Fruit fly (Drosophila melanogaster) whole organism, embryonic: ENCODE results near the gene Pdcd4.

Experiments used
- Adf1 ChIP-seq: fragments of 200-800 bp; sonication (Bioruptor generic); IDR thresholded peaks from 2 replicates; pipeline ENCODE4 v1.3.6; 2022; ENCODE audit warnings: missing biosample characterization, missing genetic modification characterization
- Atf-2 ChIP-seq: fragments of 200-800 bp; sonication (Bioruptor generic); optimal IDR thresholded peaks from 2 replicates; lab custom pipeline; 2016; ENCODE audit warnings: missing biosample characterization, missing genetic modification characterization
- Atf6 ChIP-seq: fragments of 200-800 bp; sonication (Bioruptor generic); IDR thresholded peaks from 2 replicates; pipeline ENCODE4 v1.3.6; 2022; ENCODE audit warnings: missing biosample characterization, missing genetic modification characterization
- CG11723 ChIP-seq: fragments of 200-800 bp; sonication (Bioruptor generic); optimal IDR thresholded peaks from 2 replicates; lab custom pipeline; 2017; ENCODE audit warnings: missing biosample characterization, mild to moderate bottlenecking, missing genetic modification characterization
- CG14014 ChIP-seq: fragments of 200-800 bp; sonication (Bioruptor generic); IDR thresholded peaks from 2 replicates; pipeline ENCODE4 v1.3.6; 2022; ENCODE audit warnings: missing biosample characterization, missing genetic modification characterization
- CG14860 ChIP-seq: fragments of 200-800 bp; sonication (Bioruptor generic); IDR thresholded peaks from 3 replicates; pipeline ENCODE4 v1.3.6; 2022; ENCODE audit warnings: missing biosample characterization, missing genetic modification characterization; ENCODE audit not compliant: partially characterized antibody
- CG15514 ChIP-seq: fragments of 200-800 bp; sonication (Bioruptor generic); optimal IDR thresholded peaks from 3 replicates; lab custom pipeline; 2017; ENCODE audit warnings: missing biosample characterization, missing genetic modification characterization, mild to moderate bottlenecking, moderate library complexity, missing genetic modification reagents
- CG1603 ChIP-seq: fragments of 200-800 bp; sonication (Bioruptor generic); optimal IDR thresholded peaks from 2 replicates; lab custom pipeline; 2019; ENCODE audit warnings: missing biosample characterization, mild to moderate bottlenecking, missing genetic modification characterization, moderate library complexity
- CG17385 ChIP-seq: fragments of 200-800 bp; sonication (Bioruptor generic); optimal IDR thresholded peaks from 3 replicates; lab custom pipeline; 2018; ENCODE audit warnings: missing biosample characterization, mild to moderate bottlenecking, missing genetic modification characterization
- CG2678 ChIP-seq: fragments of 200-800 bp; sonication (Bioruptor generic); optimal IDR thresholded peaks from 3 replicates; lab custom pipeline; 2019; ENCODE audit warnings: missing biosample characterization, mild to moderate bottlenecking, missing genetic modification characterization, moderate library complexity
- CG3281 ChIP-seq: fragments of 200-800 bp; sonication (Bioruptor generic); optimal IDR thresholded peaks from 3 replicates; lab custom pipeline; 2017; ENCODE audit warnings: missing biosample characterization, mild to moderate bottlenecking, missing genetic modification characterization
- CG34422 ChIP-seq: fragments of 200-800 bp; sonication (Bioruptor generic); IDR thresholded peaks from 3 replicates; pipeline ENCODE4 v1.3.6; 2022; ENCODE audit warnings: missing biosample characterization, missing genetic modification characterization
- CG3995 ChIP-seq: fragments of 200-800 bp; sonication (Bioruptor generic); optimal IDR thresholded peaks from 3 replicates; lab custom pipeline; 2016; ENCODE audit warnings: missing biosample characterization, missing genetic modification characterization
- CG4360 ChIP-seq: fragments of 200-800 bp; sonication (Bioruptor generic); IDR thresholded peaks from 2 replicates; pipeline ENCODE4 v1.3.6; 2022; ENCODE audit warnings: missing biosample characterization, missing genetic modification characterization
- CG4730 ChIP-seq: fragments of 200-800 bp; sonication (Bioruptor generic); IDR thresholded peaks from 2 replicates; pipeline ENCODE4 v1.3.6; 2022; ENCODE audit warnings: missing biosample characterization, missing genetic modification characterization
- CrebB ChIP-seq: fragments of 200-800 bp; sonication (Bioruptor generic); optimal IDR thresholded peaks from 3 replicates; lab custom pipeline; 2018; ENCODE audit warnings: missing biosample characterization, mild to moderate bottlenecking, missing genetic modification characterization
- D19A ChIP-seq: fragments of 200-800 bp; optimal IDR thresholded peaks from 3 replicates; lab custom pipeline; 2019; ENCODE audit warnings: missing biosample characterization, mild to moderate bottlenecking, missing genetic modification characterization, moderate library complexity
- Dbx ChIP-seq: fragments of 200-800 bp; sonication (Bioruptor generic); IDR thresholded peaks from 3 replicates; pipeline ENCODE4 v1.3.6; 2022; ENCODE audit warnings: missing biosample characterization, missing genetic modification characterization
- Dll ChIP-seq: fragments of 200-800 bp; sonication (Bioruptor generic); IDR thresholded peaks from 4 replicates; pipeline ENCODE4 v1.3.6; 2022; ENCODE audit warnings: missing biosample characterization, missing genetic modification characterization; ENCODE audit not compliant: partially characterized antibody
- Ets97D ChIP-seq: fragments of 200-800 bp; sonication (Bioruptor generic); optimal IDR thresholded peaks from 3 replicates; lab custom pipeline; 2016; ENCODE audit warnings: missing biosample characterization, missing genetic modification characterization
- HLH4C ChIP-seq: fragments of 200-800 bp; sonication (Bioruptor generic); IDR thresholded peaks from 3 replicates; pipeline ENCODE4 v1.3.6; 2022; ENCODE audit warnings: missing biosample characterization, missing genetic modification characterization; ENCODE audit not compliant: partially characterized antibody
- Oaz ChIP-seq: fragments of 200-800 bp; sonication (Bioruptor generic); IDR thresholded peaks from 2 replicates; pipeline ENCODE4 v1.3.6; 2022; ENCODE audit warnings: missing biosample characterization, missing genetic modification characterization
- ac ChIP-seq: fragments of 200-800 bp; sonication (Bioruptor generic); optimal IDR thresholded peaks from 3 replicates; lab custom pipeline; 2017; ENCODE audit warnings: missing biosample characterization, mild to moderate bottlenecking, missing genetic modification characterization
- ase ChIP-seq: fragments of 200-800 bp; sonication (Bioruptor generic); IDR thresholded peaks from 3 replicates; pipeline ENCODE4 v1.3.6; 2022; ENCODE audit warnings: missing biosample characterization, missing genetic modification characterization
- bab2 ChIP-seq: fragments of 200-800 bp; sonication (Bioruptor generic); optimal IDR thresholded peaks from 2 replicates; lab custom pipeline; 2016; ENCODE audit warnings: missing biosample characterization, missing genetic modification characterization
- bowl ChIP-seq: fragments of 200-800 bp; sonication (Bioruptor generic); IDR thresholded peaks from 2 replicates; pipeline ENCODE4 v1.3.6; 2022; ENCODE audit warnings: missing biosample characterization, missing genetic modification characterization
- chn ChIP-seq: fragments of 200-800 bp; sonication (Bioruptor generic); optimal IDR thresholded peaks from 2 replicates; lab custom pipeline; 2016; ENCODE audit warnings: missing biosample characterization, missing genetic modification characterization
- cwo ChIP-seq: fragments of 200-800 bp; sonication (Bioruptor generic); optimal IDR thresholded peaks from 3 replicates; lab custom pipeline; 2017; ENCODE audit warnings: missing biosample characterization, missing genetic modification characterization, mild to moderate bottlenecking, moderate library complexity, missing genetic modification reagents
- dmrt11E ChIP-seq: fragments of 200-800 bp; sonication (Bioruptor generic); optimal IDR thresholded peaks from 3 replicates; lab custom pipeline; 2018; ENCODE audit warnings: missing biosample characterization, mild to moderate bottlenecking, missing genetic modification characterization, moderate library complexity
- fd102C ChIP-seq: fragments of 200-800 bp; sonication (Bioruptor generic); optimal IDR thresholded peaks from 2 replicates; lab custom pipeline; 2018; ENCODE audit warnings: missing biosample characterization, mild to moderate bottlenecking, missing genetic modification characterization, moderate library complexity
- gsb ChIP-seq: fragments of 200-800 bp; sonication (Bioruptor generic); IDR thresholded peaks from 2 replicates; pipeline ENCODE4 v1.3.6; 2022; ENCODE audit warnings: missing biosample characterization, missing genetic modification characterization
- hbn ChIP-seq: fragments of 200-800 bp; sonication (Bioruptor generic); IDR thresholded peaks from 2 replicates; pipeline ENCODE4 v1.3.6; 2022; ENCODE audit warnings: missing biosample characterization, missing genetic modification characterization; ENCODE audit not compliant: partially characterized antibody
- ind ChIP-seq: fragments of 200-800 bp; sonication (Bioruptor generic); optimal IDR thresholded peaks from 3 replicates; lab custom pipeline; 2016; ENCODE audit warnings: missing biosample characterization, missing genetic modification characterization
- jing ChIP-seq: fragments of 200-800 bp; sonication (Bioruptor generic); optimal IDR thresholded peaks from 2 replicates; lab custom pipeline; 2018; ENCODE audit warnings: missing biosample characterization, mild to moderate bottlenecking, missing genetic modification characterization
- jumu ChIP-seq: fragments of 200-800 bp; sonication (Bioruptor generic); optimal IDR thresholded peaks from 3 replicates; lab custom pipeline; 2016; ENCODE audit warnings: missing biosample characterization, missing genetic modification characterization
- lilli ChIP-seq: fragments of 200-800 bp; sonication (Bioruptor generic); optimal IDR thresholded peaks from 3 replicates; lab custom pipeline; 2016; ENCODE audit warnings: missing biosample characterization, missing genetic modification characterization
- lola ChIP-seq, 3 experiments: fragments of >200 bp in 2 of 3; fragments of 200-800 bp in 1 of 3; sonication (Bioruptor generic) in 1 of 3; optimal IDR thresholded peaks; 2 replicates each; lab custom pipeline; 2017 to 2019; ENCODE audit warnings: missing biosample characterization in 3 of 3, missing genetic modification characterization in 3 of 3, mild to moderate bottlenecking in 1 of 3, moderate library complexity in 1 of 3
- nmo ChIP-seq: fragments of 200-800 bp; sonication (Bioruptor generic); optimal IDR thresholded peaks from 2 replicates; lab custom pipeline; 2018; ENCODE audit warnings: missing biosample characterization, mild to moderate bottlenecking, missing genetic modification characterization, moderate library complexity
- ranshi ChIP-seq: fragments of 200-800 bp; sonication (Bioruptor generic); IDR thresholded peaks from 2 replicates; pipeline ENCODE4 v1.3.6; 2022; ENCODE audit warnings: missing biosample characterization, missing genetic modification characterization
- salm ChIP-seq: fragments of 200-800 bp; sonication (Bioruptor generic); optimal IDR thresholded peaks from 2 replicates; lab custom pipeline; 2018; ENCODE audit warnings: missing biosample characterization, mild to moderate bottlenecking, missing genetic modification characterization
- so ChIP-seq: fragments of 200-800 bp; sonication (Bioruptor generic); IDR thresholded peaks from 3 replicates; pipeline ENCODE4 v1.3.6; 2022; ENCODE audit warnings: missing biosample characterization, missing genetic modification characterization
- tup ChIP-seq: fragments of 200-800 bp; sonication (Bioruptor generic); optimal IDR thresholded peaks from 2 replicates; lab custom pipeline; 2016; ENCODE audit warnings: missing biosample characterization, mild to moderate bottlenecking, missing genetic modification characterization, moderate library complexity
- zfh1 ChIP-seq: fragments of 200-800 bp; sonication (Bioruptor generic); IDR thresholded peaks from 3 replicates; pipeline ENCODE4 v1.3.6; 2022; ENCODE audit warnings: missing biosample characterization, missing genetic modification characterization

Gene Pdcd4

DNA sequence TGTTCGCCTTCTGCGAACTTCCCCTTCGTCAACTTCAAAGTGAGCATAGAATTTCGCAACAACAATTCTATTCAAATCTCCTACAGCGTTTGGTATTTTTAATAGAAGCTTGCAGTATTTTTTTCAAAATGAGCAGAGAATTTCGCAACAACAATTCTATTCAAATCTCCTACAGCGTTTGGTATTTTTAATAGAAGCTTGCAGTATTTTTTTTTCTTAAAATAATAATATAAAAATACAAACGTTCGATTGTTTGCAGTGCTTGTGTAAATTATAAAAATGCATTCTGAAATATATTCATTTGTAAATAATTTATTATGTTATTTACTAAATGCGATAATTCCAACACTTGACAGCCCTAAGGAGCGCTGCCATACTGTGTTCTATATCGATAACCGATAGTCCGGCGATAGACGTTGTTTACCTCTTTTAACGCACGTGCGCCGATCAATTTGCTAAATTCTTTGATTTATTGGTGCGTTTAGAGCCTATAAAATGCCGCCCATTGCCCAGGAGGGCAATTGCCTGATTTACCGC is 1.6 kb upstream of the Pdcd4 start, which contains the start of the genes CG32625 and Rtc1 (continued):
- TF ChIP-seq so (GFP tag; lab: Robert Waterston, UW) (no peak), tup (GFP tag; lab: Kevin White, UChicago) (no peak), chn (GFP tag; lab: Kevin White, UChicago) (no peak), Adf1 (GFP tag; lab: Robert Waterston, UW) (no peak), lilli (GFP tag; lab: Kevin White, UChicago) (peak; percentile 44), CrebB (tag; lab: Kevin White, UChicago) (peak; percentile 16), CG15514 (peak; percentile 42), bab2 (GFP tag; lab: Kevin White, UChicago) (no peak), Ets97D (GFP tag; lab: Kevin White, UChicago) (peak; percentile 40), gsb (GFP tag; lab: Robert Waterston, UW) (no peak), Atf-2 (no peak), ase (0 out of 3 replicates have a peak, but pooled peaks have one; percentile 52), dmrt11E (tag; lab: Kevin White, UChicago) (peak; percentile 35), Dll (peak; percentile 76), jumu (GFP tag; lab: Kevin White, UChicago) (no peak), CG1603 (peak; percentile 38), ac (GFP tag; lab: Kevin White, UChicago) (no peak), D19A (tag; lab: Kevin White, UChicago) (peak; percentile 37), HLH4C (GFP tag; lab: Robert Waterston, UW) (peak; percentile 70), hbn (peak; percentile 24; the same call in 1 of the 2 replicates), lola (GFP tag; optimal IDR thresholded peaks at IDR 0.05; lab: Kevin White, UChicago) (peak in 1 of 3 experiments; percentile 17), jing (GFP tag; lab: Kevin White, UChicago) (no peak), CG2678 (tag; lab: Kevin White, UChicago) (peak; percentile 62), CG14860 (GFP tag; lab: Robert Waterston, UW) (peak; percentile 42; the same call in 2 of the 3 replicates), zfh1 (GFP tag; lab: Robert Waterston, UW) (peak; percentile 62; the same call in 2 of the 3 replicates), CG14014 (GFP tag; lab: Robert Waterston, UW) (peak; percentile 36; the same call in 1 of the 2 replicates), CG4730 (GFP tag; lab: Robert Waterston, UW) (0 out of 2 replicates have a peak, but pooled peaks have one; percentile 7), CG3995 (no peak), ranshi (GFP tag; lab: Robert Waterston, UW) (0 out of 2 replicates have a peak, but pooled peaks have one; percentile 4), Oaz (GFP tag; lab: Robert Waterston, UW) (0 out of 2 replicates have a peak, but pooled peaks have one; percentile 15), CG34422 (0 out of 3 replicates have a peak, but pooled peaks have one; percentile 22), ind (GFP tag; lab: Kevin White, UChicago) (peak; percentile 31), Atf6 (0 out of 2 replicates have a peak, but pooled peaks have one; percentile 30), cwo (peak; percentile 81), bowl (GFP tag; lab: Robert Waterston, UW) (no peak), CG11723 (GFP tag; lab: Kevin White, UChicago) (no peak), salm (tag; lab: Kevin White, UChicago) (no peak), nmo (GFP tag; lab: Kevin White, UChicago) (peak; percentile 63), Dbx (GFP tag; lab: Robert Waterston, UW) (peak; percentile 42; the same call in 1 of the 3 replicates), CG3281 (peak; percentile 28), CG4360 (GFP tag; lab: Robert Waterston, UW) (peak; percentile 66), CG17385 (peak; percentile 29), fd102C (no peak)
- TF ChIP-seq, all 482 proteins: peak for 194
